Worm (Caenorhabditis elegans): ENCODE data around the gene T24E12.6.

Gene T24E12.6

ce11 chrII:3750685-3751084 lies 10.8 kb downstream of the T24E12.6 start, which contains the start of gene fbxb-91:
TSS of gene fbxb-91 (minus strand) at chrII:3750785.
- TF ChIP-seq ceh-16 (tag; optimal IDR thresholded peaks at IDR 0.05) (no peak), unc-39 (tag; optimal IDR thresholded peaks at IDR 0.05) (no peak), nhr-10 (tag; optimal IDR thresholded peaks at IDR 0.05) (no peak), ceh-82 (tag; optimal IDR thresholded peaks at IDR 0.05) (no peak), lsy-2 (tag; optimal IDR thresholded peaks at IDR 0.05) (no peak), nhr-12 (tag; optimal IDR thresholded peaks at IDR 0.05) (no peak)

- TF ChIP-seq unc-39 (tag; optimal IDR thresholded peaks at IDR 0.05) (no peak), ZK546.5 (tag; optimal IDR thresholded peaks at IDR 0.05) (no peak), ceh-16 (tag; optimal IDR thresholded peaks at IDR 0.05) (no peak), alr-1 (tag; optimal IDR thresholded peaks at IDR 0.05) (no peak), elt-3 (tag; optimal IDR thresholded peaks at IDR 0.05) (no peak), nhr-25 (tag; optimal IDR thresholded peaks at IDR 0.05) (no peak), Y55F3AM.14 (GFP tag; optimal IDR thresholded peaks at IDR 0.05) (no peak), zag-1 (tag; optimal IDR thresholded peaks at IDR 0.05) (no peak), gmeb-1 (tag; optimal IDR thresholded peaks at IDR 0.05) (no peak), nhr-23 (tag; optimal IDR thresholded peaks at IDR 0.05) (no peak), nhr-237 (tag; optimal IDR thresholded peaks at IDR 0.05) (no peak), skn-1 (tag; optimal IDR thresholded peaks at IDR 0.05) (no peak), nhr-21 (tag; optimal IDR thresholded peaks at IDR 0.05) (no peak), peb-1 (tag; optimal IDR thresholded peaks at IDR 0.05) (no peak), nhr-6 (tag; optimal IDR thresholded peaks at IDR 0.05) (no peak), R02D3.7 (tag; optimal IDR thresholded peaks at IDR 0.05) (no peak)
Observed at ce11 chrII:3748719-3749118, 12.8 kb downstream of the T24E12.6 start, which contains the start of gene fbxb-90. TSS of gene fbxb-90 (minus strand) at chrII:3748819.

DNA sequence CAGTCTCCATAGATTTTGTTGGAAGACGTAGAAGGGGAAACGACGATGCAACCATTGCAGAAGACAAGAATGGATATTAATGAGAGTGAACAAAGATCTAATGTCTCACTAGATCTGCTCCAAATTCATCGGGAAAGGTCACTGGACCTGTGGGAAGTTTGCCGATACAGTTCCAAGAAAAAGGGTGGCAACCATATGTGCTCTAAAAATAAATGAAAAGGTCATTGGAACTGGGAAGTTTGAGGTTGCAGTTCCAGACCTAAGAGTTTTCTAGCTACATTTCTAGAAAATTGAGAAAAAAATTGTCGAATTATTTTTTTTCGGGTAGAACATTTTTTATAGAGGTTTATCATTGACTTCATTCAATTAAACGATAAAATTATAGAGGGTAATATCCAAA lies 14.1 kb downstream of the T24E12.6 start, which contains the start of gene fbxb-92:
TSS of gene fbxb-92 (minus strand) at position 101 of the 400 bp plus-strand sequence.
- no peak for TF ChIP-seq lin-11 (tag; optimal IDR thresholded peaks at IDR 0.05)
- no peak for TF ChIP-seq unc-39 (tag; optimal IDR thresholded peaks at IDR 0.05)
- TF ChIP-seq zag-1 (tag; optimal IDR thresholded peaks at IDR 0.05): no peak
- TF ChIP-seq nhr-129 (tag; optimal IDR thresholded peaks at IDR 0.05): no peak
- TF ChIP-seq mbf-1 (tag; optimal IDR thresholded peaks at IDR 0.05): no peak
- no peak for TF ChIP-seq lin-13 (GFP tag; optimal IDR thresholded peaks at IDR 0.05)
- TF ChIP-seq ztf-1 (GFP tag; conservative IDR thresholded peaks at IDR 0.05): no peak
- TF ChIP-seq sma-3 (GFP tag; optimal IDR thresholded peaks at IDR 0.05): no peak
- no peak for TF ChIP-seq blmp-1 (tag; optimal IDR thresholded peaks at IDR 0.05; ENCODE audit: insufficient read depth)
- TF ChIP-seq mdl-1 (tag; optimal IDR thresholded peaks at IDR 0.05): no peak
- no peak for TF ChIP-seq nhr-12 (tag; optimal IDR thresholded peaks at IDR 0.05)
- no peak for TF ChIP-seq nhr-77 (tag; optimal IDR thresholded peaks at IDR 0.05)
- no peak for TF ChIP-seq ztf-11 (tag; optimal IDR thresholded peaks at IDR 0.05)
- TF ChIP-seq nhr-11 (tag; optimal IDR thresholded peaks at IDR 0.05): no peak
- no peak for TF ChIP-seq ceh-82 (tag; optimal IDR thresholded peaks at IDR 0.05)
- no peak for TF ChIP-seq nhr-23 (tag; optimal IDR thresholded peaks at IDR 0.05)
- no peak for TF ChIP-seq nhr-21 (tag; optimal IDR thresholded peaks at IDR 0.05)
- TF ChIP-seq aly-2 (tag; optimal IDR thresholded peaks at IDR 0.05): no peak

DNA sequence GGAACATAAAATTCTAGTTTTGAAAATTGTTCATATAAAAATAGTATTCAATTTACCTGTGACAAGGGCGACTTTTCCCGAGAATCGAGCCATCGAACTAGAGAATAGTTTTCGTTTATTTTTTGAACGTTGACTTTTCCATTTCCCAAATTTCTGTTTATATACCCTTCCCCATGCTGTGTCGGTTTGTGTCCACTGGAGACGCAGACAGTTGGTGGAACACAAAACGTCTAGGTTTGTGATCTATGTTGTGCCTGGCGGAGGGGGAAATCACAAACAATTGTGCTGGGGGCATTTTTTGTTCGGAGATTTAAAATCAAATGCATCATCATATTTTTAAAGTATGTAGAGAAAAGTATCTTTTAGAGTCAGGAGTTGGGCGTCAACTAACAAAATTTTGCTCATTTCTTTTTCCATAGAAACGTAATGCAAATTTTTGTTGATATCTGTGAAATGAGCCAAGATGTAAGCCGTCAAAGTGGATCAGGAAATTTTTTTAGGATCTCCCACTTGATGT lies 17.8 kb downstream of the T24E12.6 start, which contains the start of gene nta-1:
TSS of gene nta-1 (minus strand) at position 131 of the 517 bp plus-strand sequence.
- peak; percentile 62 for TF ChIP-seq sma-9 (GFP tag; optimal IDR thresholded peaks at IDR 0.05)
- no peak for TF ChIP-seq sma-9 (tag; optimal IDR thresholded peaks at IDR 0.05)
- TF ChIP-seq egl-27 (tag; optimal IDR thresholded peaks at IDR 0.05): no peak
- TF ChIP-seq unc-55 (GFP tag; optimal IDR thresholded peaks at IDR 0.05): no peak

ce11 chrII:3741584-3741983 lies 19.9 kb downstream of the T24E12.6 start, which contains the start of gene F12E12.1:
TSS of gene F12E12.1 (plus strand) at chrII:3741884.
- TF ChIP-seq skn-1 (tag; optimal IDR thresholded peaks at IDR 0.05) (no peak), ceh-16 (tag; optimal IDR thresholded peaks at IDR 0.05) (no peak), mbf-1 (tag; optimal IDR thresholded peaks at IDR 0.05) (no peak), mab-5 (tag; optimal IDR thresholded peaks at IDR 0.05) (no peak), crh-2 (tag; optimal IDR thresholded peaks at IDR 0.05) (no peak), R02D3.7 (tag; optimal IDR thresholded peaks at IDR 0.05) (no peak), ztf-11 (tag; optimal IDR thresholded peaks at IDR 0.05) (no peak), C34F6.9 (tag; optimal IDR thresholded peaks at IDR 0.05) (no peak), ztf-4 (tag; optimal IDR thresholded peaks at IDR 0.05) (no peak), ZK546.5 (tag; optimal IDR thresholded peaks at IDR 0.05) (no peak), unc-55 (GFP tag; optimal IDR thresholded peaks at IDR 0.05) (no peak), dmd-4 (tag; optimal IDR thresholded peaks at IDR 0.05) (no peak), nhr-11 (tag; optimal IDR thresholded peaks at IDR 0.05) (no peak), nhr-25 (tag; optimal IDR thresholded peaks at IDR 0.05) (no peak), fos-1 (tag; optimal IDR thresholded peaks at IDR 0.05) (no peak), snpc-4 (tag; optimal IDR thresholded peaks at IDR 0.05) (no peak), nhr-129 (tag; optimal IDR thresholded peaks at IDR 0.05) (no peak), gmeb-1 (tag; optimal IDR thresholded peaks at IDR 0.05) (no peak), nhr-10 (tag; optimal IDR thresholded peaks at IDR 0.05) (no peak)

All from whole organism, L2 larva.